Fruit fly (Drosophila melanogaster) Kc167 (cell line): ENCODE data around the gene Rpp14b.

Experiments used
- Myc ChIP-seq: fragments of >200 bp; optimal IDR thresholded peaks from 2 replicates; lab custom pipeline; 2017; ENCODE audit warnings: missing external identifiers
- Sin3A ChIP-seq: fragments of >200 bp; optimal IDR thresholded peaks from 2 replicates; lab custom pipeline; 2018; ENCODE audit warnings: missing external identifiers
- h ChIP-seq: fragments of >200 bp; optimal IDR thresholded peaks from 3 replicates; lab custom pipeline; 2018; ENCODE audit warnings: missing external identifiers
- insv ChIP-seq: fragments of >200 bp; optimal IDR thresholded peaks from 3 replicates; lab custom pipeline; 2018; ENCODE audit warnings: missing external identifiers
- psq ChIP-seq: fragments of >200 bp; optimal IDR thresholded peaks from 2 replicates; lab custom pipeline; 2017; ENCODE audit warnings: missing external identifiers
- ttk ChIP-seq: sonication (Bioruptor generic); optimal IDR thresholded peaks from 2 replicates; lab custom pipeline; 2017; ENCODE audit warnings: missing external identifiers

The Rpp14b gene

DNA sequence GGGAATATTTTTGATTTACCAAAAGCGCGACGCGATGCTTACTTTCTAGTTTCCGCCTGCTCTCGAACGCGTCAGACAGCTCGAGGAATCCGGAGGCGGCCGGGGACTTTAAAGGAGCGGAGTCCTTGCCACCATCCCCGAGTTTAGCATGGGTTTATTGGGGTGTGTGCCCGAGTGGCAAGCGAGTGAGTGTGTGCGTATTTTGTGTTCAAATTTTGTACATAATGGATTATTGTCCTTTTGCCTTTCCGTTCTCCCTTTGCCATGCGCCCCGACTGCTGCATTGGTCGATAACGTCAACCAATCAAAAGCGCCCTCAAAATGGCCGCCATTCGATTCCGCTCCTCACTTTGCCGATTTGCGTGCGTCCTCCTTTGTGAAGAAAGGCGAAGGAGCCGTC lies 25.7 kb upstream of the Rpp14b start:
- no peak for TF ChIP-seq Sin3A (lab: Kevin White, UChicago)
- no peak for TF ChIP-seq Myc
- TF ChIP-seq insv (lab: Kevin White, UChicago) = no peak

DNA sequence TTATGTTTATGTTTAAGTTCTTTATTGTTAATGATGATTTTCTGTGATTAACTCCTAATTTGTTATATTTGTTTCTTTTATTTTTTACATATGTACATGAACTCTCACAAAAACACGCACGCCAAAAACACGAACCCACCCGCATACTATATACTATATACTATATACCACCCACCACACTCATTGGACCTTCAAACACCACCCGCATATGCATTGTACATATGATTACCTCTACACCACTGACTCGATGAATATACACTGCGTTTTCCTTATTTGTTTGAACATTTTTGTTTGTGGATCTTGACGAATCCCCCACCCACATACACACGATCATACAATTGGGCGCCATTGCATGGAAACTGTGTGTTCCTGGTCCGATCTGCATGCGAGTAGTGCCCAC lies 23.5 kb upstream of the Rpp14b start:
- no peak for TF ChIP-seq Sin3A (lab: Kevin White, UChicago)
- no peak for TF ChIP-seq insv (lab: Kevin White, UChicago)
- no peak for TF ChIP-seq Myc
- no peak for TF ChIP-seq psq (lab: Kevin White, UChicago)
- TF ChIP-seq ttk = no peak
- no peak for TF ChIP-seq h (lab: Kevin White, UChicago)

DNA sequence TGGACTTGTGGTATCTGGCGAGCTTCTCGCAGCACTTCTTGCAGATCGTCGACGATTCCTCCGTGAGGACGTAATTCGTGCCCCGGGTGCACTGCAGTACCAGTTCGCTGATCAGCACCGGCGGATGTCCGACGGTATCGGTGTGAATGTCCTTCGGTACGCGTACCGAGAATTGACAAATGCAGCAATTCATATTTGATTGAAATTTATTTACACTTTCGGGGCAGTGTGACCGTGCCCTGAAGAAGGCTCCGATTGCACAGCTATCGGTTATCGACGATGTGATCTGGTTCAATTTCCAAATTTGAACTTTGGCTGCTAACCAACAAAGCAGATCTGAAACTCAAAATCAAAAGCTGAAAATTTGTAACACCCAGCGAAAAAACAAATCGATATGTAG lies 19.1 kb upstream of the Rpp14b start, which contains the start of gene ZIPIC:
Gene ZIPIC, minus strand, starts transcription at position 262 of the 400 bp plus-strand sequence.
- TF ChIP-seq Myc = no peak
- no peak for TF ChIP-seq ttk
- TF ChIP-seq insv (lab: Kevin White, UChicago) = no peak
- TF ChIP-seq psq (lab: Kevin White, UChicago) = no peak
- no peak for TF ChIP-seq h (lab: Kevin White, UChicago)
- no peak for TF ChIP-seq Sin3A (lab: Kevin White, UChicago)

DNA sequence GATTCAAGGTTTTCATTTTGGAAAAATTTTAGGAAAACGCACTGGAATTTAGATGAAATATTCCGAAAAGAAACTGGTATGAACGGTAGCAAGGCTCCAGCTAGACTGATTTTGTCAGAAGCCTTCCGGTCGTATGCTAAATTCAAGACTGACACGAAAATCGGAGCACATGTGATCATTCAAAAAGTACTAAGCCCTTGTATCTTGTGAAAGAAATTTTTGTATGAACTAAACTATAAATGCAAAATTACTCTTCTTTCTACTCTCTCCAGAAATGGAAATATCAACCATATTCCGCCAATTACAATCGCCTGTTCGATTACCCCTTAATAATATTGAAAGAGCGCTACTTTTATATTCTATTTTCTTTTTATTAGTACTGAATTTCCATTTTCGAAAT lies 18.1 kb upstream of the Rpp14b start, which contains the start of gene ocn:
Gene ocn, minus strand, starts transcription at position 101 of the 400 bp plus-strand sequence.
- TF ChIP-seq Myc = no peak
- no peak for TF ChIP-seq psq (lab: Kevin White, UChicago)
- TF ChIP-seq ttk = no peak
- TF ChIP-seq h (lab: Kevin White, UChicago) = no peak
- no peak for TF ChIP-seq Sin3A (lab: Kevin White, UChicago)
- no peak for TF ChIP-seq insv (lab: Kevin White, UChicago)

DNA sequence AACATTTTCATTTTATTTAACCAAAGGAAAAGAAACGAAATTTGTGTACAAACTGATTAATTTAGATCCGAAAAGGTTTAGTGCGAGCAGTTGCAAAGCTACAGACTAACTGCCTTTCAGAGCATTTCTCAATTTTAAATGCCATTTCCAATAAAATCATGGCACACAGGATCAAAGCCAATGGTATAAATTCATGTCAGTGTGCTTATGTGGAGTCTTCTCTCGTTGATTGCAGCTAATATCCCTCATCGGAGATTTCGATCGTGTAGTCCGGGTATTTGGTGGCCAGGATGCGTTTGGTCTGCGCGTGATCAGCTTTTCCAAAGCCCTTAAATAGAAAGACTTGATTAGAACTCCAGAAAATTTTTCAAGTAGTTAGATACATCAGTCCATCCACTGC lies 17.1 kb upstream of the Rpp14b start, which contains the start of gene janB:
Gene janB, minus strand, starts transcription at position 101 of the 400 bp plus-strand sequence.
- TF ChIP-seq psq (lab: Kevin White, UChicago) (no peak), Sin3A (lab: Kevin White, UChicago) (no peak), Myc (no peak), h (lab: Kevin White, UChicago) (no peak), ttk (no peak), insv (lab: Kevin White, UChicago) (no peak)

DNA sequence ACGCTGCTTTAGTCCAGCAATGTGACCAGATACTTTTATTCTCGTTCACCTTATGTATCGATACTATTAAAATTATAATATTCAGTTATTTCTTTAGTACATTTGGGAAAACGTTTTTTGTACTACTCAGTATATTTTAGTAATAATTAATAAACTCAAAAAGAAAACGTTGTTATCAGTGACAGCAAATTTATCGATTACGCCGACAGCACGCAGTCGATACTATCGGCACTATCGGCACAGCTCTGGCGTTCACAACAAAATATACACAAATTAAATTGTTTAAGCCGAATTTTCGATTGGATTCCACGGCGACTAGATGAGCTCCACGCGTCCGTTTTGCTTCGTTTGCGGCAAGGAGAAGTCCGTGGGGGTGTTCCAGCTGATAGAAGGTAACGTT lies 16.3 kb upstream of the Rpp14b start, which contains the start of the genes janA, Sry-alpha and Sry-beta:
Gene janA, minus strand, starts transcription at position 40 of the 400 bp plus-strand sequence.
Gene Sry-alpha, plus strand, starts transcription at position 226 of the 400 bp plus-strand sequence.
Gene Sry-beta, plus strand, starts transcription at position 226 of the 400 bp plus-strand sequence.
- TF ChIP-seq Sin3A (lab: Kevin White, UChicago) (no peak), Myc (no peak), insv (lab: Kevin White, UChicago) (no peak), ttk (no peak), h (lab: Kevin White, UChicago) (no peak)

DNA sequence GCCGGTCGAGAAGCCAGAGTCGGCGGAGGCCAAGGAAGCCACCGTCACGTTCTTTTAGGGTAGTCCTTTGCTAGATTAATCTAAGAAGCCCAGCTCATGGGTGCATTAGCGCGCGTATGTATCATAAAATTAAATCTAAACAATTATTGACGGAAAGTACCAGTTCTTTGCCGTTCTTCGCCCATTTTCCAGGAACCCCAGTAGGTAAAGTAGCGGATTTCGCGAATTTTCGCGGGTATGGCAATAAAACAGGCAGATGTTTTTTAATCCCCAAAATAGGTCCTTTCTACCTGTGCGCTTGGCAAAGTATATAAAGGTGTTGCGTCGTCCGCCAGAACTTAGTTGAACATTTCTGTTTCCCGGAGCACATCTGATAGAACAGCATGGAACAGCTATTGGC lies 14.9 kb upstream of the Rpp14b start:
- TF ChIP-seq insv (lab: Kevin White, UChicago) (no peak), psq (lab: Kevin White, UChicago) (no peak), Myc (no peak), ttk (no peak), h (lab: Kevin White, UChicago) (no peak), Sin3A (lab: Kevin White, UChicago) (no peak)

DNA sequence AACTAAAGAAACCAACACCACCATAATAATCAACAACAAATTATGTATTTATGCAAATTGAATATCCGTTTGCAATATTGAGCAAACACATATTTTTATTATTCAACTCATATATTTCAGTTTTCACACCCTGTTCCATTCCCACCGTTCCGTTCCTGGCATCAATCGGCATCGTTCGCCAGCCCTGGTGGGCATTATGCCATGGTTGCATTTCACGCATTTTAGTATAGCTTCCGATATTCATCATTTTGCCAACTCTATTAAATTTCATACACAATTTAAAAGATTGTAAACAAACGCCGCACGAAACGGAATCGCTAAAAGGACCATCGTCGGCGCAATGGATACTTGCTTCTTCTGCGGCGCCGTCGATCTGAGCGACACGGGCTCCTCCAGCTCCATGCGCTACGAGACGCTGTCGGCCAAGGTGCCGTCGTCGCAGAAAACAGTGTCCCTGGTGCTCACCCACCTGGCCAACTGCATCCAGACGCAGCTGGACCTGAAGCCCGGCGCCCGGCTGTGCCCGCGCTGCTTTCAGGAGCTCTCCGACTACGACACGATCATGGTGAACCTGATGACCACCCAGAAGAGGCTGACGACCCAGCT lies 12.5 kb upstream of the Rpp14b start, which contains the start of gene Sry-delta:
Gene Sry-delta, plus strand, starts transcription at position 203 of the 606 bp plus-strand sequence.
- TF ChIP-seq Sin3A (lab: Kevin White, UChicago) (no peak), Myc (no peak), psq (lab: Kevin White, UChicago) (no peak), h (lab: Kevin White, UChicago) (no peak), ttk (no peak)

DNA sequence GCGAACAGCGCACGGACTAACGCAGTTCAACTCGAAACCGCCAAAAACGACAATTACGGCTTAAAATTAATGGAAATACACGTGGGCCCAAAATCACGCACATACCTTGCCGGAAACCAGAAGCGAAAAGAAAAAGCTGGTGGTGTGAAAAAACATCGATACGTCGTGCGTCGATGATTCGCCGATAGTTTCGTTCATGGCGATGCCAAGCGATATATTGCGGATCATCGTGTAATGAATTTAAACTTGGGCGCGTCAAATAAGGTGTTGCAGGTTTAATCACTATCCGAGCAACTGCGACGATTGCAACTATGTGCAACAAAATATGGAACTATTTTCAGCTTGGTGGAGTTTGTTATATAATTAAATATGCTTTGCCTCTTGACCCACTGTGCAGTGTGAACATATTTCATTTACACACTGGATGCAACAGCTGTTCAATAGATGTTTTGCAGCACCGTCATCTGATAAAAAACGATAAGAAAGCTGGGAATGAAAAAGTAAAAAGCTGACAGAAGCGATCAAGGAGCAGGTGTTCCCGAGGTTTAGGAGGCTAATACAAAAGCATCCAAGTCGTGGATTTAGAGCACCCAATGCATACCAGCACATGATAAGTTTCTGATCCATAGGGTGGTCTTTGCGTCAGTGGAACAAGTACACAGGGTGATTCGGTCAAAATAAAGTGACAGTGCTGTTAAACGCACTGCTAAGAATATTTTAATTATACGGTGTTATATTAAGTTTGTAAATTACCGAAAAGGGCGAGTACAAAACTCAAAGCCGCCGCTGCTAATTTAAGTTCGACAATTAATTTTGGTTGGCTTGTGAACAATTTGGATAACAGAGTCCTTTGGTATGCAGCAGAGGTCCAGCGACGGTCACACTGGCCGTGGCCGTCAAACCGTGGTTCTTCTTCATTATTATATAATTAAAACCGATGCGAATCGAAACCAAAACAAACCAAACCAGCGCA lies 9.4 kb upstream of the Rpp14b start, which contains the start of the genes RpL32 and CG7943:
Gene RpL32, minus strand, starts transcription at position 133 of the 973 bp plus-strand sequence.
Gene CG7943, plus strand, starts transcription at position 442 of the 973 bp plus-strand sequence.
- TF ChIP-seq ttk = no peak
- no peak for TF ChIP-seq psq (lab: Kevin White, UChicago)
- TF ChIP-seq Sin3A (lab: Kevin White, UChicago) = no peak
- TF ChIP-seq Myc = no peak
- TF ChIP-seq h (lab: Kevin White, UChicago) = no peak
- TF ChIP-seq insv (lab: Kevin White, UChicago) = no peak

DNA sequence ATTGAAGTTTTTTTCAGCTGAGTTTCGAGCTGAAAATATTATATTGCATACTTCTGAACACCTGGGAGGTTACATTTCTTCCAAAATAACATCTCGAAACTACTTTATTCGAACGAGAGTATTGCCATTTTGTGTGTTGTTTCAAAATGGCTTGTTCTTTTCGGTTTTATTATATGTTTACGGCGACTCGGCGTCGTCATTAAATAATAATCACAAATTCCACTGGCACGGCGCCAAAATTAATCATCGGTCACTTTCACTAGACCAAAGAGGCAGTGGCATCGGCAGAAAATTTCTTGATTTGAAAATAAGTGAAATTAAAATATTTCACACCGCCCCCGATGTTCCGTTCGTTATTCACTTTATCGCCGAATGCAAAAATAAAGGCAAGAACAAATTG lies 5.3 kb upstream of the Rpp14b start:
- TF ChIP-seq insv (lab: Kevin White, UChicago) (no peak), Myc (no peak), ttk (no peak), Sin3A (lab: Kevin White, UChicago) (no peak), h (lab: Kevin White, UChicago) (no peak), psq (lab: Kevin White, UChicago) (no peak)

DNA sequence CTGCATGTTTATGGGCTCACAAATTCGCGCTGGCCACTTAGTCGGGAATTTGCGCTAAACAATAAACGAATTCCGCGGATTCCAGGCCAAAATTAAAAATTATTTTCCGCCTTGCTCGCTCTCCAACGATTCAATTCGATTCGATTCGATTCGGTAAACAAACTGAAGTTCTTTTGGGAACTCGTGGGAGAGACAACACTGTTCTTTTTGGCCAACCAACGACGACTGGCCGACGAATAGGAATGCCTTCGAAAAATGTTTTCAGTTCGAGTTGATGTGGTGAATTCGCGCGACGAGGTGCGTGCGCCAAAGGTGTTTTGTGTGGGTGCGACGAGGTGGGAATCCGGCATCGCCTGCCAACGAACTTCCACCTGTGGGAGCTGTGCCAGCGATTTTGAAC lies 3.8 kb upstream of the Rpp14b start, which contains the start of gene CG15528:
Gene CG15528, minus strand, starts transcription at position 180 of the 400 bp plus-strand sequence.
- TF ChIP-seq psq (lab: Kevin White, UChicago) = no peak
- TF ChIP-seq ttk = no peak
- TF ChIP-seq Myc = no peak
- TF ChIP-seq Sin3A (lab: Kevin White, UChicago) = no peak
